Worm (Caenorhabditis elegans) whole organism, L4/young adult: ENCODE measurements around the gene mam-4.

Experiments
- W03F9.2 ChIP-seq: fragments of 150-350 bp; optimal IDR thresholded peaks from 2 replicates; lab custom pipeline; 2014; ENCODE audit warnings: missing biosample characterization, missing genetic modification characterization
- dao-5 ChIP-seq: sonication (generic microtip); optimal IDR thresholded peaks from 2 replicates; lab custom pipeline; 2016; ENCODE audit warnings: missing genotype, missing genetic modification characterization, moderate library complexity, missing compliant biosample characterization

ce11 chrV:11220936-11221335, 27.0 kb upstream of the mam-4 start, which contains the start of gene T19B10.2:
- no peak for TF ChIP-seq dao-5 (tag; lab: Kevin White, UChicago)
- TF ChIP-seq W03F9.2 (tag; lab: Kevin White, UChicago): no peak
